Worm (Caenorhabditis elegans) whole organism, midembryonic: ENCODE measurements around the gene C08F11.12.

Experiments
- T22C8.4 ChIP-seq: fragments of 200-800 bp; sonication (Bioruptor generic); IDR thresholded peaks from 2 replicates; pipeline ENCODE4 v1.3.6; 2022; ENCODE audit warnings: missing genetic modification characterization, missing compliant biosample characterization
- cog-1 ChIP-seq: sonication (generic microtip); optimal IDR thresholded peaks from 2 replicates; lab custom pipeline; 2016; ENCODE audit warnings: missing genetic modification characterization, missing compliant biosample characterization
- flt-1 ChIP-seq: fragments of 200-800 bp; sonication (Bioruptor generic); IDR thresholded peaks from 2 replicates; pipeline ENCODE4 v1.3.6; 2022; ENCODE audit warnings: missing genetic modification characterization, missing compliant biosample characterization
- klf-2 ChIP-seq: fragments of 200-800 bp; sonication (Bioruptor generic); conservative IDR thresholded peaks from 2 replicates; pipeline ENCODE4 v1.3.6; 2022; ENCODE audit warnings: missing genetic modification reagents, missing genetic modification characterization, missing compliant biosample characterization
- med-1 ChIP-seq: sonication (generic microtip); optimal IDR thresholded peaks from 2 replicates; lab custom pipeline; 2017; ENCODE audit warnings: missing genetic modification characterization, mild to moderate bottlenecking, missing compliant biosample characterization, antibody characterized with exemption, missing genetic modification reagents; ENCODE audit not compliant: insufficient read depth
- ref-1 ChIP-seq: fragments of 200-800 bp; sonication (Bioruptor generic); conservative IDR thresholded peaks from 2 replicates; pipeline ENCODE4 v1.3.6; 2022; ENCODE audit warnings: missing genetic modification reagents, missing genetic modification characterization, missing compliant biosample characterization
- tab-1 ChIP-seq: fragments of 200-800 bp; sonication (Bioruptor generic); IDR thresholded peaks from 2 replicates; pipeline ENCODE4 v1.3.6; 2022; ENCODE audit warnings: missing genetic modification characterization, missing compliant biosample characterization
- ztf-23 ChIP-seq: fragments of 200-800 bp; sonication (Bioruptor generic); IDR thresholded peaks from 2 replicates; pipeline ENCODE4 v1.3.6; 2022; ENCODE audit warnings: missing genetic modification reagents, missing genetic modification characterization, missing compliant biosample characterization
- ztf-29 ChIP-seq: fragments of 200-800 bp; sonication (Bioruptor generic); IDR thresholded peaks from 2 replicates; pipeline ENCODE4 v1.3.6; 2022; ENCODE audit warnings: missing genetic modification reagents, missing genetic modification characterization, missing compliant biosample characterization

The C08F11.12 gene

DNA sequence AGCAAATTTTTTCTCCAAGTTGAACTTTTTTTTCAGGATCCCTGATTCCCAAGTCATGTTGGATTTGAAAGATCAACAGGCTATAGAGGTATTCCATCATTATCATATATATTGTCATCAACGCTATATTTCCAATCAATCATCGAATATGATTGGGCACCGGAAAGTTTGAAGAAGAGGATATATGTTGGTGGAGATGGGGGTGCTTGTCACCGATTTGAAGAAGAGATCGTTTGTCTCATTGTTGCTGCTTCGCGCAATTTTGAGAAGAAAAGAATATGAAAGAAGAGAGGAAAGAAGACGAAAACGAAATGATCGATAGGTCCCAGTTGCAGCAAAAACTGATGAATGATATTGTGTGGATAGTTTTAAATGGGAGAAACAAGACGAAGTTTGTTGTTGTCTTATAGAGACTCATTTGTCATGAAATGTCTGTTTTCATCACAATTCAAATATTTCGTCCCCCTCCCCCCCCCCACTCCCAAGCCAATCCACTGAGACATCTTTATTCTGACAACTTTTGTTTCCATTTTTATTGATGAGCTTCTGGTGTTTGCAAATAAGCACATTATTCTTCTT lies 38.1 kb upstream of the C08F11.12 start, which contains the start of gene T23G4.2:
T23G4.2 (minus strand) TSS at position 255 of the 579 bp plus-strand sequence.
- TF ChIP-seq tab-1, result no peak
- no peak for TF ChIP-seq ztf-29 (GFP tag; lab: Robert Waterston, UW)
- TF ChIP-seq flt-1 (GFP tag; lab: Robert Waterston, UW), result no peak
- no peak for TF ChIP-seq T22C8.4
- no peak for TF ChIP-seq ztf-23
- TF ChIP-seq med-1, result no peak
- TF ChIP-seq ref-1, result no peak
- no peak for TF ChIP-seq klf-2 (GFP tag; lab: Robert Waterston, UW)

DNA sequence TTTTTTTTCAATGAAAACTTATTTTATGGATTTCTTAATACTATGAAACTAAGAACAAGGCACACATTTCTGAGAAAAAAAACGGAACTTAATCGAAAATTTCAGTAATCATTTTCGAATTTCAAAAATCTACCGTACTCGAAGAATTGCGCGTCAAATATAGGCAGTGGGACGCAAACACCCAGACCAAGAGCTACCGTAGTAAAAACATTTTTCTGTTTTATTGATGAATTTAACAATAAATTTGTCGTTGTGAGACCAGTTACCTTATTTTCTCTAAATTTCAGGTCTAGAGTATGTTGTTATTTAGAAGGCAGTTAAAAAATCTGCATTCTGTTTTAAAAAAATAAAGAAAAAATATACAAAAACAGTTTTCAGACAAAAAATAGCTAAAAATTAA lies 36.3 kb upstream of the C08F11.12 start:
- TF ChIP-seq flt-1 (GFP tag; lab: Robert Waterston, UW) (no peak), tab-1 (no peak), cog-1 (no peak), klf-2 (GFP tag; lab: Robert Waterston, UW) (no peak), ref-1 (no peak), T22C8.4 (no peak), med-1 (no peak)

DNA sequence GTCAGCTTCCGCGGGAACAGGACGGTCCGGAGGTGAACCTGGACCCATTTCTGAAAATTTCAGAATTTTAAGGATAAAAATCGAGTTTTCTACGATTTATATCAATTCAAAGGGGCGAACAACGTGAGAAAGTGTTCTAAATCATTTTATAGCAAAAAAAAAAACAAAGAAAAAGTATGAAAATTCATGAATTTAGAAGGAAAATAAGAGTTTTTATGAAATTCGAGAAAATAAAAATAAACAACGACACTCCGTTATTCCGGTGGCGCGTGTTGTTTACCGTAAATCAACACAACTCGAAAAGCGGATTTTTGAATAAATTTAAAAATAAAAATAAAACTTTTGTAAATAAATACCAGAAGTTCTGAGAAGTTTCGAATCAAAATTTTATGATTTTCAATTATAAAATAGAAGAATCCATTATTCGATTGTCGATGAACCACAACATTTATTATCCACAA lies 35.7 kb upstream of the C08F11.12 start, which contains the start of gene nyn-1:
nyn-1 (minus strand) TSS at position 51 of the 461 bp plus-strand sequence.
- no peak for TF ChIP-seq tab-1
- no peak for TF ChIP-seq klf-2 (GFP tag; lab: Robert Waterston, UW)
- TF ChIP-seq T22C8.4, result no peak
- TF ChIP-seq ztf-29 (GFP tag; lab: Robert Waterston, UW), result no peak
- no peak for TF ChIP-seq flt-1 (GFP tag; lab: Robert Waterston, UW)
- TF ChIP-seq med-1, result no peak
- TF ChIP-seq cog-1, result no peak
- TF ChIP-seq ref-1, result no peak
- no peak for TF ChIP-seq ztf-23

DNA sequence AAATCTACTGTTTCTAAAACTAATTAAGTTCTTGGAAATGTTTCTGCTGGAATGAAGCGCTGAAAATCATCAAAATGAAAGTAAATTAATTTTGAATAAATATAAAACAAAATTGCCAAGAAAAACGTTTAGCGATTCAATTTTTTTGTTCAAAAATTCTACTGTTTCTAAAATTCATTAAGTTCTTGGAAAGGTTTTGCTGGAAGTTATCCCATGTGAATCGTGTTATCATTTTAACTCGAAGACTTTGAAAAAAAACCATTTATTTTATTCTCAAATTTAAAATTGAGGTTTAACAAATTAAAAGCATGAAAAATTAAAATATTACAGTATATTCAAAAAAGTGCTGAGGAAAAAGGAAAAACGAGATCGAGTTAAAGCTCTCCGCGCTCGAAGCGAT lies 33.5 kb upstream of the C08F11.12 start:
- TF ChIP-seq ref-1, result no peak
- no peak for TF ChIP-seq med-1
- no peak for TF ChIP-seq T22C8.4
- no peak for TF ChIP-seq klf-2 (GFP tag; lab: Robert Waterston, UW)
- no peak for TF ChIP-seq ztf-29 (GFP tag; lab: Robert Waterston, UW)
- TF ChIP-seq cog-1, result no peak
- TF ChIP-seq tab-1, result no peak
- TF ChIP-seq ztf-23, result no peak
- no peak for TF ChIP-seq flt-1 (GFP tag; lab: Robert Waterston, UW)

ce11 chrIV:13682733-13683132 lies 31.4 kb upstream of the C08F11.12 start:
- TF ChIP-seq cog-1, result no peak
- no peak for TF ChIP-seq ztf-23
- no peak for TF ChIP-seq flt-1 (GFP tag; lab: Robert Waterston, UW)
- TF ChIP-seq T22C8.4, result no peak
- TF ChIP-seq ztf-29 (GFP tag; lab: Robert Waterston, UW), result no peak
- no peak for TF ChIP-seq ref-1
- TF ChIP-seq klf-2 (GFP tag; lab: Robert Waterston, UW), result no peak
- TF ChIP-seq med-1, result no peak
- no peak for TF ChIP-seq tab-1

DNA sequence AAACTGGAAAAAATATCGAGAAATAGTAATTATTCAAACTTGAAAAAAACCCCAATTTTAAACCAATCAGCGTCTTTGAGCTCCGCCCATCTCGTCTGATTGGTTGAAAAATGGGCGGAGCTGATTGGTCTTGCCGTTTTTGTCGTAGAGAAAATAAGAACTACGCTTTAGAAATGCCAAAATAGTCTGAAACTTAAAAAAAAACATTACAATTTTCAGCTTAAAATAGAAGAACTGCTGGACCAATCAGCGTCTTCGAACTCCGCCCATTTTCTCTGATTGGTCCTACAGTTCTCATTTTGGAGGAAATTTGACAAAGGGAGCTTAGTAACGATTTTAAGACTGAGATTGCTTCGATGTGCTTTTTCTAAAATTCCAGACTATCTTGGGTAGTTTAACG lies 28.2 kb upstream of the C08F11.12 start:
- TF ChIP-seq klf-2 (GFP tag; lab: Robert Waterston, UW) (no peak), T22C8.4 (no peak), med-1 (no peak), ztf-23 (no peak), ztf-29 (GFP tag; lab: Robert Waterston, UW) (no peak), cog-1 (no peak), flt-1 (GFP tag; lab: Robert Waterston, UW) (no peak), tab-1 (no peak), ref-1 (no peak)

DNA sequence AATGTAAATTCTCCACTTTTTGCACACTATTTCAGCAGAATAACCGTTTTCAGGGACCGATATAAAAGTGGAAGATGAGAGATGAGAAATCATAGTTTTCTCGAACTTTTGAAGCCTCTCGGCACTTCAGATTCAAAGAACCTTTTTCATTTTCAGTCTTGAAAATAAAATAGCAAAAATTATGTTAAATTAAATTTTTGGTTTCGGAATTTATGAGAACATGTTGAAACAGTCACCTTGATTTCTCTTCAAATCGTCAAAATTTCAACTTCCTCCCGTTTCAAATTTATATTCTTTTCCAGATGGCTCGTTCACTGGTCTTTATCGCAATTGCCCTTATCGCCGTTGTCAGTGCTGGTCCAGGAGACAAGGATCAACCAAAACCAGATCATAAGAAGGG lies 27.3 kb upstream of the C08F11.12 start, which contains the start of gene srlf-26:
srlf-26 (plus strand) TSS at position 301 of the 400 bp plus-strand sequence.
- no peak for TF ChIP-seq ztf-29 (GFP tag; lab: Robert Waterston, UW)
- TF ChIP-seq flt-1 (GFP tag; lab: Robert Waterston, UW), result no peak
- no peak for TF ChIP-seq T22C8.4
- no peak for TF ChIP-seq klf-2 (GFP tag; lab: Robert Waterston, UW)
- TF ChIP-seq ref-1, result no peak

DNA sequence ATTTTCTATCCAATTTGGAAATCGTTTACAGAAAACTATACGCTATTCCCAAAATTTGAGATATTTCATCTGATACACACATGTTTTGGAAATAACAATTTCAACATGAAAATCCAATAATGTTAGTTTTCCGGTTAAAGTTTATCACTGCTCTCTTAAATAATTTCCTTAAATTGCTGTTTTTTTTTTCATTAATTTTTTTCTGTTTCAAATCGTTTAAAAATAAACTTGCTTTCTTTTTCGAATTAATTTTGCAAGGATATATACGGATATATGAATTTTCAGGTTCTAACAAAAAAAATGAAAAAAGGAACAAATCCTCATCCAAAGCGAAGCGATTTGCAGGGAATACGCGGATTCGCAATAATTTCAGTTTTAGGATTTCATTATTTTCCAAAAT lies 22.2 kb upstream of the C08F11.12 start, which contains the start of gene oac-48:
oac-48 (plus strand) TSS at position 301 of the 400 bp plus-strand sequence.
- TF ChIP-seq flt-1 (GFP tag; lab: Robert Waterston, UW), result no peak
- TF ChIP-seq klf-2 (GFP tag; lab: Robert Waterston, UW), result no peak
- TF ChIP-seq cog-1, result no peak
- no peak for TF ChIP-seq ref-1
- TF ChIP-seq ztf-23, result no peak
- no peak for TF ChIP-seq ztf-29 (GFP tag; lab: Robert Waterston, UW)
- no peak for TF ChIP-seq tab-1
- TF ChIP-seq med-1, result no peak
- TF ChIP-seq T22C8.4, result no peak

- TF ChIP-seq flt-1 (GFP tag; lab: Robert Waterston, UW), result peak; percentile 79
These were observed 16.7 kb upstream of the C08F11.12 start for ce11 chrIV:13667975-13668374.

ce11 chrIV:13666849-13667430 lies 15.6 kb upstream of the C08F11.12 start, which contains the start of gene fbxa-215:
Gene fbxa-215, minus strand, starts transcription at chrIV:13666909.
- no peak for TF ChIP-seq ztf-23
- TF ChIP-seq ref-1, result no peak

- TF ChIP-seq ztf-29 (GFP tag; lab: Robert Waterston, UW), result no peak
- no peak for TF ChIP-seq cog-1
- no peak for TF ChIP-seq klf-2 (GFP tag; lab: Robert Waterston, UW)
- no peak for TF ChIP-seq med-1
- no peak for TF ChIP-seq ztf-23
- no peak for TF ChIP-seq T22C8.4
These were observed 13.8 kb upstream of the C08F11.12 start for ce11 chrIV:13665073-13665472.
